Worm (Caenorhabditis elegans) whole organism, L4 larva: Measurements from ENCODE around the gene acdh-13.

Experiments used
- F10B5.3 ChIP-seq: sonication (generic microtip); optimal IDR thresholded peaks from 2 replicates; lab custom pipeline; 2016; ENCODE audit warnings: mild to moderate bottlenecking, missing genetic modification characterization, missing compliant biosample characterization
- F37D6.2 ChIP-seq: sonication (generic microtip); optimal IDR thresholded peaks from 2 replicates; lab custom pipeline; 2016; ENCODE audit warnings: mild to moderate bottlenecking, missing genetic modification characterization, missing compliant biosample characterization
- Y75B8A.6 ChIP-seq: fragments of 200-800 bp; sonication (Bioruptor generic); IDR thresholded peaks from 2 replicates; pipeline ENCODE4 v1.3.6; 2022; ENCODE audit warnings: missing genetic modification reagents, missing genetic modification characterization, missing compliant biosample characterization
- aha-1 ChIP-seq: fragments of 150-350 bp; peaks from one replicate; lab custom pipeline; 2014; ENCODE audit warnings: missing biosample characterization, missing genetic modification characterization
- cey-2 ChIP-seq: sonication (generic microtip); optimal IDR thresholded peaks from 3 replicates; lab custom pipeline; 2017; ENCODE audit warnings: missing genetic modification characterization, mild to moderate bottlenecking, missing compliant biosample characterization, antibody characterized with exemption, borderline replicate concordance; ENCODE audit not compliant: insufficient read depth
- daf-16 ChIP-seq, 3 experiments: sonication (generic microtip); optimal IDR thresholded peaks; 2 replicates each; lab custom pipeline; 2016 to 2017; ENCODE audit warnings: missing genetic modification characterization in 3 of 3, missing genetic modification reagents in 3 of 3, mild to moderate bottlenecking in 2 of 3, missing compliant biosample characterization in 2 of 3, missing biosample characterization in 1 of 3, moderate library complexity in 1 of 3
- daf-8 ChIP-seq: fragments of 200-800 bp; sonication (Bioruptor generic); IDR thresholded peaks from 2 replicates; pipeline ENCODE4 v1.3.6; 2022; ENCODE audit warnings: missing genetic modification characterization, missing compliant biosample characterization
- dmd-6 ChIP-seq: fragments of 200-800 bp; sonication (Bioruptor generic); IDR thresholded peaks from 2 replicates; pipeline ENCODE4 v1.3.6; 2022; ENCODE audit warnings: missing genetic modification reagents, missing genetic modification characterization, missing compliant biosample characterization
- dmd-9 ChIP-seq: fragments of 200-800 bp; sonication (Bioruptor generic); IDR thresholded peaks from 2 replicates; pipeline ENCODE4 v1.3.6; 2022; ENCODE audit warnings: missing genetic modification reagents, missing genetic modification characterization, missing compliant biosample characterization
- dve-1 ChIP-seq: sonication (generic microtip); optimal IDR thresholded peaks from 2 replicates; lab custom pipeline; 2017; ENCODE audit warnings: antibody characterized with exemption, mild to moderate bottlenecking, missing genetic modification characterization, missing compliant biosample characterization; ENCODE audit not compliant: insufficient read depth
- fkh-10 ChIP-seq: fragments of 150-350 bp; optimal IDR thresholded peaks from 2 replicates; lab custom pipeline; 2014; ENCODE audit warnings: missing biosample characterization, missing genetic modification reagents, missing genetic modification characterization
- fos-1 ChIP-seq: fragments of 150-350 bp; optimal IDR thresholded peaks from 2 replicates; lab custom pipeline; 2014; ENCODE audit warnings: missing biosample characterization, missing genetic modification characterization
- gei-8 ChIP-seq: fragments of 200-800 bp; sonication (Bioruptor generic); optimal IDR thresholded peaks from 2 replicates; lab custom pipeline; 2018; ENCODE audit warnings: mild to moderate bottlenecking, missing genetic modification characterization, missing compliant biosample characterization
- hif-1 ChIP-seq, 2 experiments: sonication (generic microtip); optimal IDR thresholded peaks; 2 replicates each; lab custom pipeline; 2016 to 2017; ENCODE audit warnings: missing compliant biosample characterization in 2 of 2, missing genetic modification characterization in 2 of 2, missing genetic modification reagents in 2 of 2, missing genotype in 2 of 2, mild to moderate bottlenecking in 1 of 2
- hlh-11 ChIP-seq: fragments of 200-800 bp; sonication (Bioruptor generic); optimal IDR thresholded peaks from 2 replicates; lab custom pipeline; 2018; ENCODE audit warnings: mild to moderate bottlenecking, missing genetic modification characterization, missing compliant biosample characterization
- hlh-30 ChIP-seq: sonication (generic microtip); optimal IDR thresholded peaks from 2 replicates; lab custom pipeline; 2017; ENCODE audit warnings: antibody characterized with exemption, mild to moderate bottlenecking, missing genetic modification characterization, missing compliant biosample characterization; ENCODE audit not compliant: insufficient read depth
- lim-7 ChIP-seq: fragments of 200-800 bp; sonication (Bioruptor generic); IDR thresholded peaks from 2 replicates; pipeline ENCODE4 v1.3.6; 2022; ENCODE audit warnings: missing genetic modification characterization, missing compliant biosample characterization
- lin-1 ChIP-seq: fragments of 200-800 bp; sonication (Bioruptor generic); IDR thresholded peaks from 2 replicates; pipeline ENCODE4 v1.3.6; 2022; ENCODE audit warnings: missing genetic modification reagents, missing genetic modification characterization, missing compliant biosample characterization
- lin-13 ChIP-seq: fragments of 150-350 bp; optimal IDR thresholded peaks from 2 replicates; lab custom pipeline; 2014; ENCODE audit warnings: missing biosample characterization, missing genetic modification reagents, missing genetic modification characterization
- lsy-2 ChIP-seq, 2 experiments: fragments of 150-350 bp in 1 of 2; sonication (generic microtip) in 1 of 2; optimal IDR thresholded peaks; 2 replicates each; lab custom pipeline; 2014 to 2017; ENCODE audit warnings: missing biosample characterization in 2 of 2, missing genetic modification characterization in 2 of 2
- madf-5 ChIP-seq, 2 experiments: fragments of 200-800 bp; sonication (Bioruptor generic); IDR thresholded peaks; 2 replicates each; pipeline ENCODE4 v1.3.6; 2022; ENCODE audit warnings: missing compliant biosample characterization in 2 of 2, missing genetic modification characterization in 2 of 2
- madf-9 ChIP-seq: fragments of 200-800 bp; sonication (Bioruptor generic); conservative IDR thresholded peaks from 2 replicates; pipeline ENCODE4 v1.3.6; 2022; ENCODE audit warnings: missing genetic modification reagents, missing genetic modification characterization, missing compliant biosample characterization
- mdl-1 ChIP-seq, 2 experiments: fragments of 150-350 bp in 1 of 2; sonication (generic microtip) in 1 of 2; optimal IDR thresholded peaks; 2 replicates each; lab custom pipeline; 2014 to 2017; ENCODE audit warnings: missing biosample characterization in 2 of 2, missing genetic modification characterization in 2 of 2
- mdt-29 ChIP-seq: fragments of 200-800 bp; sonication (Bioruptor generic); IDR thresholded peaks from 2 replicates; pipeline ENCODE4 v1.3.6; 2022; ENCODE audit warnings: missing genetic modification reagents, missing genetic modification characterization, missing compliant biosample characterization
- mes-2 ChIP-seq: sonication (generic microtip); optimal IDR thresholded peaks from 2 replicates; lab custom pipeline; 2016; ENCODE audit warnings: missing genotype, mild to moderate bottlenecking, missing genetic modification characterization, missing compliant biosample characterization; ENCODE audit not compliant: poor library complexity, severe bottlenecking
- mxl-2 ChIP-seq: fragments of 200-800 bp; sonication (Bioruptor generic); conservative IDR thresholded peaks from 2 replicates; pipeline ENCODE4 v1.3.6; 2022; ENCODE audit warnings: missing genetic modification reagents, missing genetic modification characterization, missing compliant biosample characterization
- mxl-3 ChIP-seq: fragments of 200-800 bp; sonication (Bioruptor generic); optimal IDR thresholded peaks from 2 replicates; lab custom pipeline; 2018; ENCODE audit warnings: mild to moderate bottlenecking, missing genetic modification characterization, missing compliant biosample characterization
- nhr-10 ChIP-seq: fragments of 150-350 bp; optimal IDR thresholded peaks from 2 replicates; lab custom pipeline; 2014; ENCODE audit warnings: missing biosample characterization, missing genetic modification characterization
- nhr-237 ChIP-seq: sonication (generic microtip); optimal IDR thresholded peaks from 2 replicates; lab custom pipeline; 2017; ENCODE audit warnings: missing biosample characterization, missing genetic modification characterization
- nhr-28 ChIP-seq: fragments of 150-350 bp; optimal IDR thresholded peaks from 2 replicates; lab custom pipeline; 2014; ENCODE audit warnings: missing biosample characterization, missing genetic modification characterization
- nhr-77 ChIP-seq: fragments of 150-350 bp; optimal IDR thresholded peaks from 2 replicates; lab custom pipeline; 2014; ENCODE audit warnings: missing biosample characterization, missing genetic modification characterization
- pha-4 ChIP-seq, 2 experiments: fragments of 150-350 bp in 1 of 2; fragments of 200-800 bp in 1 of 2; sonication (Bioruptor generic) in 1 of 2; IDR thresholded peaks in 1 of 2; optimal IDR thresholded peaks in 1 of 2; 2 replicates each; pipeline versions ENCODE4 v1.3.6 to Lab custom; 2014 to 2022; ENCODE audit warnings: missing genetic modification characterization in 2 of 2, missing genetic modification reagents in 2 of 2, missing biosample characterization in 1 of 2, missing compliant biosample characterization in 1 of 2
- pqm-1 ChIP-seq: sonication (generic microtip); optimal IDR thresholded peaks from 2 replicates; lab custom pipeline; 2017; ENCODE audit warnings: missing biosample characterization, missing genetic modification characterization
- rbr-2 ChIP-seq: sonication (generic microtip); optimal IDR thresholded peaks from 2 replicates; lab custom pipeline; 2016; ENCODE audit warnings: missing genotype, missing genetic modification characterization, missing compliant biosample characterization
- skn-1 ChIP-seq: fragments of 150-350 bp; optimal IDR thresholded peaks from 2 replicates; lab custom pipeline; 2014; ENCODE audit warnings: missing biosample characterization, missing genetic modification characterization
- spr-1 ChIP-seq: sonication (generic microtip); optimal IDR thresholded peaks from 2 replicates; lab custom pipeline; 2016; ENCODE audit warnings: mild to moderate bottlenecking, missing genetic modification characterization, missing compliant biosample characterization
- spr-3 ChIP-seq: fragments of 200-800 bp; sonication (Bioruptor generic); optimal IDR thresholded peaks from 2 replicates; lab custom pipeline; 2018; ENCODE audit warnings: mild to moderate bottlenecking, missing genetic modification characterization, missing compliant biosample characterization
- zag-1 ChIP-seq: fragments of 150-350 bp; optimal IDR thresholded peaks from 2 replicates; lab custom pipeline; 2014; ENCODE audit warnings: missing biosample characterization, missing genetic modification characterization
- zfp-2 ChIP-seq: sonication (generic microtip); optimal IDR thresholded peaks from 2 replicates; lab custom pipeline; 2016; ENCODE audit warnings: mild to moderate bottlenecking, missing genetic modification characterization, missing compliant biosample characterization
- zip-2 ChIP-seq: fragments of 150-350 bp; optimal IDR thresholded peaks from 2 replicates; lab custom pipeline; 2014; ENCODE audit warnings: missing biosample characterization, missing genetic modification characterization
- ztf-11 ChIP-seq: fragments of 150-350 bp; optimal IDR thresholded peaks from 2 replicates; lab custom pipeline; 2014; ENCODE audit warnings: missing biosample characterization, missing genetic modification characterization

Gene acdh-13

DNA sequence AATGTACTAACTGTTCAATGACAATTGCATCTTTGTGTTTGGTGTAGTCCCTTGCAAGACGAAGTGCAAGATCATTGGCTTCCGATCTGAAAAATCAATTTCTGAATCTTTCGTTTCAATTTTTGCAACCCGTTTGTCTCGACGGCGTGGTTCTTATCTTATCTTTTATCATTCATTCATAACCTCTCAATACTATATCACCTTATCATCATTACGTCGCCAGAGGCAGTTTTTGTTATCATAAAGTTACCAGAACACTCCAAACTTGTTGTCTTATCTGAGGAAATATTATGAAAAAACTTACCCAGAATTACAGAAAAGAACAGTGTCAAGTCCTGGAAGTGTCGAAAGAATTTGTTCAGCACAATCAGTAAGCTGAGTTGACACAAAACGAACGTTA, 48.1 kb downstream of the acdh-13 start:
- TF ChIP-seq dmd-6 (GFP tag; lab: Robert Waterston, UW): peak; percentile 60
- TF ChIP-seq mes-2 (tag; lab: Kevin White, UChicago): no peak
- TF ChIP-seq lin-1 (GFP tag; lab: Robert Waterston, UW): no peak
- no peak for TF ChIP-seq mdt-29 (GFP tag; lab: Robert Waterston, UW)
- TF ChIP-seq rbr-2: no peak
- TF ChIP-seq lin-13 (GFP tag; lab: Kevin White, UChicago): no peak
- no peak for TF ChIP-seq daf-16 (GFP tag; optimal IDR thresholded peaks at IDR 0.05; lab: Kevin White, UChicago)
- peak; percentile 62 for TF ChIP-seq daf-16 (tag; optimal IDR thresholded peaks at IDR 0.05; lab: Kevin White, UChicago)
- TF ChIP-seq nhr-77 (tag; lab: Kevin White, UChicago): peak; percentile 8
- TF ChIP-seq ztf-11 (tag; lab: Kevin White, UChicago): no peak
- TF ChIP-seq Y75B8A.6 (GFP tag; lab: Robert Waterston, UW): no peak
- peak; percentile 79 for TF ChIP-seq nhr-28 (tag; lab: Kevin White, UChicago)
- no peak for TF ChIP-seq zip-2
- no peak for TF ChIP-seq spr-1
- TF ChIP-seq fkh-10 (GFP tag; lab: Kevin White, UChicago): no peak
- TF ChIP-seq dmd-9 (GFP tag; lab: Robert Waterston, UW): no peak
- TF ChIP-seq F37D6.2 (tag; lab: Kevin White, UChicago): no peak
- no peak for TF ChIP-seq spr-3 (GFP tag; lab: Kevin White, UChicago)
- TF ChIP-seq zag-1 (tag; lab: Kevin White, UChicago): no peak
- no peak for TF ChIP-seq nhr-10 (tag; lab: Kevin White, UChicago)
- TF ChIP-seq mdl-1 (tag; optimal IDR thresholded peaks at IDR 0.05; lab: Kevin White, UChicago): peak in 1 of 2 experiments; percentile 23
- TF ChIP-seq daf-8: no peak
- TF ChIP-seq lsy-2 (tag; optimal IDR thresholded peaks at IDR 0.05; lab: Kevin White, UChicago): peak in 1 of 2 experiments; percentile 22
- TF ChIP-seq hif-1 (tag; optimal IDR thresholded peaks at IDR 0.05; lab: Kevin White, UChicago): no peak
- no peak for TF ChIP-seq skn-1 (tag; lab: Kevin White, UChicago)
- TF ChIP-seq zfp-2 (tag; lab: Kevin White, UChicago): no peak
- TF ChIP-seq F10B5.3 (tag; lab: Kevin White, UChicago): no peak
- TF ChIP-seq nhr-237: no peak
- peak; percentile 96 for TF ChIP-seq pqm-1 (tag; lab: Kevin White, UChicago)
- no peak for TF ChIP-seq lim-7 (GFP tag; lab: Robert Waterston, UW)
- TF ChIP-seq dve-1: peak; percentile 81
- TF ChIP-seq mxl-3 (GFP tag; lab: Kevin White, UChicago): peak; percentile 78
- no peak for TF ChIP-seq fos-1 (tag; lab: Kevin White, UChicago)
- peak; percentile 59 for TF ChIP-seq hlh-11 (tag; lab: Kevin White, UChicago)
- no peak for TF ChIP-seq mxl-2
- TF ChIP-seq madf-5 (GFP tag; IDR thresholded peaks at IDR 0.05; lab: Robert Waterston, UW): no peak
- no peak for TF ChIP-seq hlh-30 (tag; lab: Kevin White, UChicago)
- TF ChIP-seq gei-8 (GFP tag; lab: Kevin White, UChicago): no peak
- TF ChIP-seq pha-4 (GFP tag; IDR thresholded peaks at IDR 0.05; lab: Robert Waterston, UW): no peak
- no peak for TF ChIP-seq pha-4 (tag; optimal IDR thresholded peaks at IDR 0.05; lab: Kevin White, UChicago)
- no peak for TF ChIP-seq madf-9 (GFP tag; lab: Robert Waterston, UW)
- TF ChIP-seq, all 104 proteins: peak for 10

DNA sequence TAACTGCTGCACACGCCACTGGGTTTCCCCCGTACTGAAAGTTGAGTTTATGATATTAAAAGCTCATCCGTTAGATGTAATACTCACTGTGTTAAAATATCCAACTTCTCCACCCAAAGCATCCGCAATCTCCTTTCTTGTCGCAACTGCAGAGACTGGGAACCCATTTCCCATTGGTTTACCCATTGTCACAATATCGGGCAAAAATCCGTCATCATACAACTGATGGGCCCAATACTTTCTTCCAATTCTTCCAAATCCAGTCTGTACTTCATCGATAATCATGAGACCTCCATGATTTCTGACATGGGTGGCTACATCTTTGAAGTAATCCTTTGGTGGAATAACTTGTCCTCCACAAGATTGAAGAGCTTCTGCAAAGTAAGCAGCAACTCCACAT, 48.8 kb downstream of the acdh-13 start:
- TF ChIP-seq cey-2: no peak
- peak; percentile 98 for TF ChIP-seq aha-1 (tag; lab: Kevin White, UChicago)
